Worm (Caenorhabditis elegans): ENCODE measurements around the gene Y94H6A.7.
"Not testable (repeated sequence)": the region's sequence is repeated elsewhere in the genome, so short reads cannot be mapped to it uniquely, and the experiment has no call there.

Y94H6A.7 gene

DNA sequence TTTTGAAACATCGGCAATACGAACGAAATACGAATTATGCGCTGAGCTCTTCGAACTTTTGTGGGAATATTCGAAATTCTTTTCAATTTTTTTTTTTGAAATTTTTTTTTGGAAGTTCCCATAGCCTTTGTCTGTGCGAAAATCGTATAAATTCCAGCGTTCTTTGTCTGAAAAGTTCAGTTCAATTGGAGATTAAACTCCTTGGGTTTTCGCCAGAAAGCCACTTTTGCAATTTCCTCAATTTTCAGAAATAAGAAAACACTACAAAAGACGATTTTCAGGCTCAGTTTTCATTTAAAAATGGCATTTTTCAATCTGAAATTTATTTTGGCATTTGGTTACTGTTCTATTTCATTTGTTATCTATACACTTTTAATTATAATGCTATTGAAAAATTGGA lies 42.8 kb upstream of the Y94H6A.7 start, which contains the start of gene Y54G2A.38:
Gene Y54G2A.38 (plus strand): TSS at position 301 of the 400 bp plus-strand sequence.
- TF ChIP-seq aly-2 (tag; optimal IDR thresholded peaks at IDR 0.05): no peak
- TF ChIP-seq snpc-1.2 (GFP tag; IDR thresholded peaks at IDR 0.05): no peak
- TF ChIP-seq T20F7.1 (GFP tag; optimal IDR thresholded peaks at IDR 0.05): no peak
- TF ChIP-seq nhr-6 (tag; optimal IDR thresholded peaks at IDR 0.05): no peak
- no peak for TF ChIP-seq nhr-11 (tag; optimal IDR thresholded peaks at IDR 0.05)
- no peak for TF ChIP-seq ceh-82 (tag; optimal IDR thresholded peaks at IDR 0.05)
- no peak for TF ChIP-seq nhr-102 (tag; optimal IDR thresholded peaks at IDR 0.05)
- no peak for TF ChIP-seq Y48G9A.11 (GFP tag; IDR thresholded peaks at IDR 0.05)
- no peak for TF ChIP-seq ZK337.2 (GFP tag; IDR thresholded peaks at IDR 0.05)
- TF ChIP-seq ceh-62 (tag; optimal IDR thresholded peaks at IDR 0.05): no peak
- no peak for TF ChIP-seq spr-1 (tag; optimal IDR thresholded peaks at IDR 0.05)
- TF ChIP-seq R02D3.7 (tag; optimal IDR thresholded peaks at IDR 0.05): no peak
- TF ChIP-seq daf-16 (GFP tag; optimal IDR thresholded peaks at IDR 0.05): no peak
- no peak for TF ChIP-seq daf-16 (tag; optimal IDR thresholded peaks at IDR 0.05)
- TF ChIP-seq dmd-6 (GFP tag; IDR thresholded peaks at IDR 0.05): no peak

DNA sequence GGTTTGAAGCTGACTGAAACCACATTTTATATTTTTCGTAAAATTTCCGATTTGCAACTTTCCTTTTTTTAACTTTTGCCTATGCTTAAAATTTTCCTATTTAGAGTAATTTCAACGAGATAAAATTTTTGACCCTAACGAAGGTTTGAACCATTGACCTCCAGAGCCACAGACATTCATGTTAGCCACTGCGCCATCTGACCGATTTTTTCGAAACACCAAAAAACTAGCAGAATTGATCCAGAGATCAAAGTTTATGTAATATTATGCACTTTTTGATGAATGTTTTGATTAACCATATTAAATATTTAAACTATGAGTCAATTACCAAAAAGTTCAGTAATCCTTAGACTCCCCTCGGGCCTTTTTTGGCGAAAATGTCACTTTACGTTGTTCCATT lies 41.7 kb upstream of the Y94H6A.7 start:
- TF ChIP-seq lin-39 (tag; optimal IDR thresholded peaks at IDR 0.05) (no peak), unc-62 (GFP tag; optimal IDR thresholded peaks at IDR 0.05 in 1 of 2) (peak in 1 of 2 experiments; percentile 66), unc-62 (tag; optimal IDR thresholded peaks at IDR 0.05) (no peak), aha-1 (tag) (peak; percentile 59)

DNA sequence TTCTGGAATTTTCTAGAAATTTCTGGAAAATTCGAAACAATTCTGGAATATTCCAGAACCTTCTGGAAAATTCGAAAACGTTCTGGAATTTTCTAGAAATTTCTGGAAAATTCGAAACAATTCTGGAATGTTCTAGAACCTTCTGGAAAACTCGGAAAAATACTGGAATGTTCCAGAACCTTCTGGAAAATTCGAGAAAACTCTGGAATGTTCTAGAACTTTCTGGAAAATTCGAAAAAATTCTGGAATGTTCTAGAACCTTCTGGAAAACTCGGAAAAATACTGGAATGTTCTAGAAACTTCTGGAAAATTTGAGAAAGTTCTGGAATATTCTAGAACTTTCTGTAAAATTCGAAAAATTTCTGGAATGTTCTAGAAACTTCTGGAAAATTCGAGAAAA lies 39.7 kb upstream of the Y94H6A.7 start:
- peak; percentile 59; the same call in 1 of the 2 replicates for TF ChIP-seq saeg-2 (GFP tag; IDR thresholded peaks at IDR 0.05)
- TF ChIP-seq lin-1 (GFP tag; IDR thresholded peaks at IDR 0.05): peak; percentile 54; the same call in 1 of the 2 replicates
- TF ChIP-seq lin-38 (GFP tag; IDR thresholded peaks at IDR 0.05): peak; percentile 59
- TF ChIP-seq D1046.2 (GFP tag; IDR thresholded peaks at IDR 0.05): 0 out of 2 replicates have a peak, but pooled peaks have one; percentile 56
- TF ChIP-seq madf-5 (GFP tag; IDR thresholded peaks at IDR 0.05): 0 out of 4 replicates have a peak, but pooled peaks of 1 of the 2 experiments have one; percentile 21
- peak; percentile 54; the same call in 1 of the 2 replicates for TF ChIP-seq ctbp-1 (GFP tag; IDR thresholded peaks at IDR 0.05)
- peak; percentile 57; the same call in 1 of the 2 replicates for TF ChIP-seq egl-43 (GFP tag; IDR thresholded peaks at IDR 0.05)
- TF ChIP-seq zfp-3 (GFP tag; conservative IDR thresholded peaks at IDR 0.05): 0 out of 2 replicates have a peak, but pooled peaks have one; percentile 34
- peak; percentile 89 for TF ChIP-seq mdt-29 (GFP tag; IDR thresholded peaks at IDR 0.05)
- TF ChIP-seq Y105C5A.15 (GFP tag; IDR thresholded peaks at IDR 0.05): peak; percentile 92

DNA sequence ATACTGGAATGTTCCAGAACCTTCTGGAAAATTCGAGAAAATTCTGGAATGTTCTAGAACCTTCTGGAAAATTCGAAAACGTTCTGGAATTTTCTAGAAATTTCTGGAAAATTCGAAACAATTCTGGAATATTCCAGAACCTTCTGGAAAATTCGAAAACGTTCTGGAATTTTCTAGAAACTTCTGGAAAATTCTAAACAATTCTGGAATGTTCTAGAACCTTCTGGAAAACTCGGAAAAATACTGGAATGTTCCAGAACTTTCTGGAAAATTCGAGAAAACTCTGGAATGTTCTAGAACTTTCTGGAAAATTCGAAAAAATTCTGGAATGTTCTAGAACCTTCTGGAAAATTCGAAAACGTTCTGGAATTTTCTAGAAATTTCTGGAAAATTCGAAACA lies 39.1 kb upstream of the Y94H6A.7 start:
- TF ChIP-seq mdt-29 (GFP tag; IDR thresholded peaks at IDR 0.05): peak; percentile 91
- peak in 1 of 2 experiments; percentile 46; a peak in 1 of 4 replicates for TF ChIP-seq madf-5 (GFP tag; IDR thresholded peaks at IDR 0.05)
- TF ChIP-seq Y105C5A.15 (GFP tag; IDR thresholded peaks at IDR 0.05): peak; percentile 79; the same call in 1 of the 2 replicates
- TF ChIP-seq snpc-1.2 (GFP tag; IDR thresholded peaks at IDR 0.05): 0 out of 2 replicates have a peak, but pooled peaks have one; percentile 51
- peak; percentile 64 for TF ChIP-seq ctbp-1 (GFP tag; IDR thresholded peaks at IDR 0.05)
- peak; percentile 43; the same call in 1 of the 2 replicates for TF ChIP-seq lin-38 (GFP tag; IDR thresholded peaks at IDR 0.05)
- peak; percentile 65 for TF ChIP-seq pha-4 (GFP tag; IDR thresholded peaks at IDR 0.05)
- not testable (repeated sequence) for TF ChIP-seq pha-4 (tag; optimal IDR thresholded peaks at IDR 0.05)

DNA sequence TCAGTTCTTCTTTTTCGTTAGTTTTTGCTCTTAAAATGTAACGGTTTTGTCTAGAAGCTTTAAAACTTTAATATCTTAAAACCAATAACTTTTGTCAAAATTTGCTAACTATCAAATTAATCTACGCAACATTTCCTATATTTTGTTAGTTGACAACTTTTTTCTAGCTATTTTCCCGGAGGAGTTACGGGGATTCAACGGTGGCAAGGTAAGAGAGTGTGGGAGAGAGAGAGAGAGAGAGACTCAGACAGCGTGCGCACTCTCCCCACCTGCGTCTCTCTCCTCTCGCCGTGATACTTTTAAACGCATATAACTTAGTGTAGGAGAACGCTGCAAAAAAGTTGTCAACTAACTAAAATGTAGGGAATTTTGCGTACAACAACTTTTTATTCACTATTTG lies 37.2 kb upstream of the Y94H6A.7 start:
- TF ChIP-seq nhr-237 (tag; optimal IDR thresholded peaks at IDR 0.05) (no peak), lin-39 (tag; optimal IDR thresholded peaks at IDR 0.05) (no peak), F49E8.2 (tag; optimal IDR thresholded peaks at IDR 0.05; ENCODE audit: borderline replicate concordance) (no peak), ama-1 (optimal IDR thresholded peaks at IDR 0.05) (no peak), daf-8 (GFP tag; IDR thresholded peaks at IDR 0.05) (no peak), lin-15B (tag; optimal IDR thresholded peaks at IDR 0.05) (no peak), hif-1 (tag; optimal IDR thresholded peaks at IDR 0.05) (no peak), zfp-2 (tag; optimal IDR thresholded peaks at IDR 0.05) (no peak), spr-3 (GFP tag; optimal IDR thresholded peaks at IDR 0.05) (no peak), mxl-2 (GFP tag; conservative IDR thresholded peaks at IDR 0.05) (no peak), T20F7.1 (GFP tag; optimal IDR thresholded peaks at IDR 0.05) (no peak), F44E2.7 (GFP tag; IDR thresholded peaks at IDR 0.05) (no peak), nhr-42 (GFP tag; IDR thresholded peaks at IDR 0.05) (no peak), jun-1 (tag; optimal IDR thresholded peaks at IDR 0.05) (no peak), ceh-28 (tag; optimal IDR thresholded peaks at IDR 0.05) (no peak), aha-1 (tag) (no peak), pha-4 (GFP tag; IDR thresholded peaks at IDR 0.05) (no peak), pha-4 (tag; optimal IDR thresholded peaks at IDR 0.05) (no peak), set-16 (GFP tag; IDR thresholded peaks at IDR 0.05) (no peak)

Data from whole organism, L4 larva.